Worm (Caenorhabditis elegans) whole organism, L4 larva: Measurements from ENCODE around the gene arrd-1.

Experiments used
- F49E8.2 ChIP-seq: sonication (generic microtip); optimal IDR thresholded peaks from 2 replicates; lab custom pipeline; 2016; ENCODE audit warnings: missing compliant biosample characterization, mild to moderate bottlenecking, missing genetic modification characterization, borderline replicate concordance
- T26A8.4 ChIP-seq: fragments of 200-800 bp; sonication (Bioruptor generic); IDR thresholded peaks from 2 replicates; pipeline ENCODE4 v1.3.6; 2022; ENCODE audit warnings: missing genetic modification characterization, missing compliant biosample characterization
- aha-1 ChIP-seq: fragments of 150-350 bp; peaks from one replicate; lab custom pipeline; 2014; ENCODE audit warnings: missing biosample characterization, missing genetic modification characterization
- attf-4 ChIP-seq: sonication (generic microtip); optimal IDR thresholded peaks from 3 replicates; lab custom pipeline; 2017; ENCODE audit warnings: missing biosample characterization, missing genetic modification characterization
- ceh-20 ChIP-seq: fragments of 200-800 bp; sonication (Bioruptor generic); IDR thresholded peaks from 2 replicates; pipeline ENCODE4 v1.3.6; 2022; ENCODE audit warnings: missing genetic modification reagents, missing genetic modification characterization, missing compliant biosample characterization
- ceh-32 ChIP-seq: sonication (generic microtip); optimal IDR thresholded peaks from 2 replicates; lab custom pipeline; 2016; ENCODE audit warnings: mild to moderate bottlenecking, missing genetic modification characterization, missing compliant biosample characterization; ENCODE audit not compliant: poor library complexity
- ceh-82 ChIP-seq: sonication (generic microtip); optimal IDR thresholded peaks from 2 replicates; lab custom pipeline; 2017; ENCODE audit warnings: missing biosample characterization, missing genetic modification characterization
- ces-1 ChIP-seq: fragments of 150-350 bp; sonication (generic microtip); optimal IDR thresholded peaks from 4 replicates; lab custom pipeline; 2014; ENCODE audit warnings: missing biosample characterization, missing genetic modification reagents, missing genetic modification characterization
- daf-12 ChIP-seq: fragments of 150-350 bp; optimal IDR thresholded peaks from 2 replicates; lab custom pipeline; 2014; ENCODE audit warnings: missing biosample characterization, missing genetic modification reagents, missing genetic modification characterization
- daf-8 ChIP-seq: fragments of 200-800 bp; sonication (Bioruptor generic); IDR thresholded peaks from 2 replicates; pipeline ENCODE4 v1.3.6; 2022; ENCODE audit warnings: missing genetic modification characterization, missing compliant biosample characterization
- dpl-1 ChIP-seq: fragments of 150-350 bp; optimal IDR thresholded peaks from 2 replicates; lab custom pipeline; 2014; ENCODE audit warnings: missing biosample characterization, missing genetic modification reagents, missing genetic modification characterization
- egl-27 ChIP-seq: sonication (generic microtip); optimal IDR thresholded peaks from 3 replicates; lab custom pipeline; 2017; ENCODE audit warnings: missing biosample characterization, missing genetic modification reagents, missing genetic modification characterization
- egl-43 ChIP-seq: fragments of 200-800 bp; sonication (Bioruptor generic); IDR thresholded peaks from 2 replicates; pipeline ENCODE4 v1.3.6; 2022; ENCODE audit warnings: missing genetic modification reagents, missing genetic modification characterization, missing compliant biosample characterization
- fos-1 ChIP-seq: fragments of 150-350 bp; optimal IDR thresholded peaks from 2 replicates; lab custom pipeline; 2014; ENCODE audit warnings: missing biosample characterization, missing genetic modification characterization
- hif-1 ChIP-seq, 2 experiments: sonication (generic microtip); optimal IDR thresholded peaks; 2 replicates each; lab custom pipeline; 2016 to 2017; ENCODE audit warnings: missing compliant biosample characterization in 2 of 2, missing genetic modification characterization in 2 of 2, missing genetic modification reagents in 2 of 2, missing genotype in 2 of 2, mild to moderate bottlenecking in 1 of 2
- hlh-30 ChIP-seq: sonication (generic microtip); optimal IDR thresholded peaks from 2 replicates; lab custom pipeline; 2017; ENCODE audit warnings: antibody characterized with exemption, mild to moderate bottlenecking, missing genetic modification characterization, missing compliant biosample characterization; ENCODE audit not compliant: insufficient read depth
- hmg-1.1 ChIP-seq: fragments of 200-800 bp; sonication (Bioruptor generic); IDR thresholded peaks from 2 replicates; pipeline ENCODE4 v1.3.6; 2022; ENCODE audit warnings: missing genetic modification reagents, missing genetic modification characterization, missing compliant biosample characterization
- lim-7 ChIP-seq: fragments of 200-800 bp; sonication (Bioruptor generic); IDR thresholded peaks from 2 replicates; pipeline ENCODE4 v1.3.6; 2022; ENCODE audit warnings: missing genetic modification characterization, missing compliant biosample characterization
- mes-2 ChIP-seq: sonication (generic microtip); optimal IDR thresholded peaks from 2 replicates; lab custom pipeline; 2016; ENCODE audit warnings: missing genotype, mild to moderate bottlenecking, missing genetic modification characterization, missing compliant biosample characterization; ENCODE audit not compliant: poor library complexity, severe bottlenecking
- nhr-237 ChIP-seq: sonication (generic microtip); optimal IDR thresholded peaks from 2 replicates; lab custom pipeline; 2017; ENCODE audit warnings: missing biosample characterization, missing genetic modification characterization
- nhr-28 ChIP-seq: fragments of 150-350 bp; optimal IDR thresholded peaks from 2 replicates; lab custom pipeline; 2014; ENCODE audit warnings: missing biosample characterization, missing genetic modification characterization
- nhr-41 ChIP-seq: fragments of 200-800 bp; sonication (Bioruptor generic); IDR thresholded peaks from 2 replicates; pipeline ENCODE4 v1.3.6; 2022; ENCODE audit warnings: missing genetic modification reagents, missing genetic modification characterization, missing compliant biosample characterization
- nhr-42 ChIP-seq: fragments of 200-800 bp; sonication (Bioruptor generic); IDR thresholded peaks from 2 replicates; pipeline ENCODE4 v1.3.6; 2022; ENCODE audit warnings: missing genetic modification characterization, missing compliant biosample characterization
- nhr-76 ChIP-seq: fragments of 150-350 bp; optimal IDR thresholded peaks from 2 replicates; lab custom pipeline; 2014; ENCODE audit warnings: missing biosample characterization, missing genetic modification characterization
- rbr-2 ChIP-seq: sonication (generic microtip); optimal IDR thresholded peaks from 2 replicates; lab custom pipeline; 2016; ENCODE audit warnings: missing genotype, missing genetic modification characterization, missing compliant biosample characterization
- set-16 ChIP-seq: fragments of 200-800 bp; sonication (Bioruptor generic); IDR thresholded peaks from 2 replicates; pipeline ENCODE4 v1.3.6; 2022; ENCODE audit warnings: missing genetic modification reagents, missing genetic modification characterization, missing compliant biosample characterization
- skn-1 ChIP-seq: fragments of 150-350 bp; optimal IDR thresholded peaks from 2 replicates; lab custom pipeline; 2014; ENCODE audit warnings: missing biosample characterization, missing genetic modification characterization
- snpc-4 ChIP-seq: fragments of 150-350 bp; optimal IDR thresholded peaks from 2 replicates; lab custom pipeline; 2014; ENCODE audit warnings: missing biosample characterization, missing genetic modification characterization
- spr-1 ChIP-seq: sonication (generic microtip); optimal IDR thresholded peaks from 2 replicates; lab custom pipeline; 2016; ENCODE audit warnings: mild to moderate bottlenecking, missing genetic modification characterization, missing compliant biosample characterization
- unc-39 ChIP-seq: sonication (generic microtip); optimal IDR thresholded peaks from 2 replicates; lab custom pipeline; 2017; ENCODE audit warnings: missing biosample characterization, missing genetic modification characterization
- unc-62 ChIP-seq, 3 experiments: fragments of 150-350 bp in 1 of 3; sonication (generic microtip); optimal IDR thresholded peaks in 2 of 3; peaks in 1 of 3; 1 replicate in 1 of 3; 2 replicates in 2 of 3; lab custom pipeline; 2014 to 2017; ENCODE audit warnings: missing biosample characterization in 3 of 3, missing genetic modification characterization in 3 of 3, missing genetic modification reagents in 3 of 3, missing genotype in 1 of 3
- zfp-3 ChIP-seq: fragments of 200-800 bp; sonication (Bioruptor generic); conservative IDR thresholded peaks from 2 replicates; pipeline ENCODE4 v1.3.6; 2022; ENCODE audit warnings: missing genetic modification reagents, missing genetic modification characterization, missing compliant biosample characterization

arrd-1 gene

ce11 chrII:625926-626325 is 1.4 kb upstream of the arrd-1 start (continued):
- TF ChIP-seq ceh-20 (GFP tag; lab: Robert Waterston, UW) (no peak), nhr-42 (no peak), nhr-76 (tag; lab: Kevin White, UChicago) (no peak), unc-39 (tag; lab: Kevin White, UChicago) (no peak), ces-1 (GFP tag; lab: Kevin White, UChicago) (no peak), set-16 (GFP tag; lab: Robert Waterston, UW) (peak; percentile 20; the same call in 1 of the 2 replicates), nhr-28 (tag; lab: Kevin White, UChicago) (peak; percentile 85), daf-12 (tag; lab: Kevin White, UChicago) (no peak), nhr-237 (no peak)

- peak in 1 of 2 experiments; percentile 95 for TF ChIP-seq unc-62 (GFP tag; optimal IDR thresholded peaks at IDR 0.05 in 1 of 2; lab: Kevin White, UChicago)
- no peak for TF ChIP-seq unc-62 (tag; optimal IDR thresholded peaks at IDR 0.05; lab: Kevin White, UChicago)
- no peak for TF ChIP-seq spr-1 (tag; lab: Kevin White, UChicago)
- TF ChIP-seq daf-8 (GFP tag; lab: Robert Waterston, UW): no peak
- TF ChIP-seq nhr-41 (GFP tag; lab: Robert Waterston, UW): no peak
- TF ChIP-seq dpl-1 (GFP tag; lab: Kevin White, UChicago): no peak
- no peak for TF ChIP-seq F49E8.2
- no peak for TF ChIP-seq lim-7 (GFP tag; lab: Robert Waterston, UW)
- TF ChIP-seq ceh-82 (tag; lab: Kevin White, UChicago): no peak
Observed at ce11 chrII:627913-628312, 608 bp downstream of the arrd-1 start.

ce11 chrII:632545-632944 is 5.2 kb downstream of the arrd-1 start:
- peak; percentile 48; the same call in 1 of the 2 replicates for TF ChIP-seq lim-7 (GFP tag; lab: Robert Waterston, UW)

DNA sequence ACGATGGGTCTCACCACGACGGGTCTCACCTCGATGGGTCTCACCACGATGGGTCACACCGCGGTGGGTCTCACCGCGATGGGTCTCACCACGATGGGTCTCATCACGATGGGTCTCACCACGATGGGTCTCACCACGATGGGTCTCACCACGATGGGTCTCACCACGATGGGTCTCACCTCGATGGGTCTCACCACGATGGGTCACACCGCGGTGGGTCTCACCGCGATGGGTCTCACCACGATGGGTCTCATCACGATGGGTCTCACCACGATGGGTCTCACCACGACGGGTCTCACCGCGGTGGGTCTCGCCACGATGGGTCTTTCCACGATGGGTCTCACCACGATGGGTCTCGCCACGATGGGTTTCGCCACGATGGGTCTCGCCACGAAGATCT is 5.8 kb downstream of the arrd-1 start:
- TF ChIP-seq set-16 (GFP tag; lab: Robert Waterston, UW): peak; percentile 81

- peak; percentile 29 for TF ChIP-seq aha-1 (tag; lab: Kevin White, UChicago)
- TF ChIP-seq egl-43 (GFP tag; lab: Robert Waterston, UW): no peak
Observed at ce11 chrII:633984-634383, 6.7 kb downstream of the arrd-1 start, which contains the start of gene T04B8.1. Gene T04B8.1, plus strand, starts transcription at chrII:634284.

DNA sequence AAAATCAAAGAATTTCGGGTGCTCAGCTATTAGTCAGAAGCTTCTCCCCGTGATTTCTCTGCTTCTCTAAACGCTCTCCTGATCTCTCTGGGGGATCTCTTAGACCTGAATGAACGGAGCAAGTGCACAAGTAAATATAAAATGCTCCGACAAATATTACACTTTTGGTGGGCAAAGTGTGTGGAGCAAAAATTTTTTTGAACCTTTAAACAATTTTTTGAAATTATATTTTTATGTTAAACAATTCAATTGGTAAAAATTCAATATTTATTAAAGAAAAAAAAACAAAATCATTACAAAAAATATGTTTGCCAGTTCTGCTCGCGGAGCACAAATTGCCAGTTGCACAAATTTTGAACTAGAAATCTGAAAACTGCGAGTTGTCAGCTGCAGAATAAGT is 12.2 kb downstream of the arrd-1 start, which contains the start of gene K07E8.6:
TSS of gene K07E8.6 (minus strand) at position 101 of the 400 bp plus-strand sequence.
- TF ChIP-seq F49E8.2 (no peak), ceh-20 (GFP tag; lab: Robert Waterston, UW) (no peak), nhr-28 (tag; lab: Kevin White, UChicago) (no peak), attf-4 (tag; lab: Kevin White, UChicago) (no peak), hlh-30 (tag; lab: Kevin White, UChicago) (no peak), fos-1 (no peak), hif-1 (tag; optimal IDR thresholded peaks at IDR 0.05; lab: Kevin White, UChicago) (no peak), nhr-237 (no peak), T26A8.4 (no peak), snpc-4 (tag; lab: Kevin White, UChicago) (no peak), nhr-76 (tag; lab: Kevin White, UChicago) (no peak), daf-8 (GFP tag; lab: Robert Waterston, UW) (no peak), mes-2 (no peak), zfp-3 (GFP tag; lab: Robert Waterston, UW) (no peak), hmg-1.1 (GFP tag; lab: Robert Waterston, UW) (no peak)
- TF ChIP-seq, all 104 proteins: peak for 0

- TF ChIP-seq egl-27 (no peak), daf-8 (GFP tag; lab: Robert Waterston, UW) (no peak), skn-1 (tag; lab: Kevin White, UChicago) (no peak), nhr-237 (no peak), ceh-32 (tag; lab: Kevin White, UChicago) (no peak), rbr-2 (tag; lab: Kevin White, UChicago) (no peak)
Observed at ce11 chrII:643733-644132, 16.4 kb downstream of the arrd-1 start.
